Worm (Caenorhabditis elegans) whole organism, L4 larva: Measurements from ENCODE around the gene W06H8.2.

Source experiments
- F10B5.3 ChIP-seq: sonication (generic microtip); optimal IDR thresholded peaks from 2 replicates; lab custom pipeline; 2016; ENCODE audit warnings: mild to moderate bottlenecking, missing genetic modification characterization, missing compliant biosample characterization
- F26F4.8 ChIP-seq: fragments of 200-800 bp; sonication (Bioruptor generic); conservative IDR thresholded peaks from 2 replicates; pipeline ENCODE4 v1.3.6; 2022; ENCODE audit warnings: missing genetic modification characterization, missing compliant biosample characterization
- F44E2.7 ChIP-seq: fragments of 200-800 bp; sonication (Bioruptor generic); IDR thresholded peaks from 2 replicates; pipeline ENCODE4 v2.1.2; 2022; ENCODE audit warnings: missing genetic modification characterization, missing compliant biosample characterization
- F49E8.2 ChIP-seq: sonication (generic microtip); optimal IDR thresholded peaks from 2 replicates; lab custom pipeline; 2016; ENCODE audit warnings: missing compliant biosample characterization, mild to moderate bottlenecking, missing genetic modification characterization, borderline replicate concordance
- T26A8.4 ChIP-seq: fragments of 200-800 bp; sonication (Bioruptor generic); IDR thresholded peaks from 2 replicates; pipeline ENCODE4 v1.3.6; 2022; ENCODE audit warnings: missing genetic modification characterization, missing compliant biosample characterization
- Y48G9A.11 ChIP-seq: fragments of 200-800 bp; sonication (Bioruptor generic); IDR thresholded peaks from 2 replicates; pipeline ENCODE4 v1.3.6; 2022; ENCODE audit warnings: missing genetic modification reagents, missing genetic modification characterization, missing compliant biosample characterization
- Y5F2A.4 ChIP-seq: fragments of 200-800 bp; sonication (Bioruptor generic); optimal IDR thresholded peaks from 2 replicates; lab custom pipeline; 2018; ENCODE audit warnings: mild to moderate bottlenecking, missing genetic modification characterization, missing compliant biosample characterization
- Y75B8A.6 ChIP-seq: fragments of 200-800 bp; sonication (Bioruptor generic); IDR thresholded peaks from 2 replicates; pipeline ENCODE4 v1.3.6; 2022; ENCODE audit warnings: missing genetic modification reagents, missing genetic modification characterization, missing compliant biosample characterization
- ZK546.5 ChIP-seq, 2 experiments: sonication (generic microtip); optimal IDR thresholded peaks; 2 replicates each; lab custom pipeline; 2017; ENCODE audit warnings: missing biosample characterization in 2 of 2, missing genetic modification characterization in 2 of 2
- aha-1 ChIP-seq: fragments of 150-350 bp; peaks from one replicate; lab custom pipeline; 2014; ENCODE audit warnings: missing biosample characterization, missing genetic modification characterization
- arid-1 ChIP-seq: fragments of 200-800 bp; sonication (Bioruptor generic); conservative IDR thresholded peaks from 2 replicates; pipeline ENCODE4 v1.3.6; 2022; ENCODE audit warnings: missing genetic modification reagents, missing genetic modification characterization, missing compliant biosample characterization
- ceh-28 ChIP-seq: fragments of 150-350 bp; optimal IDR thresholded peaks from 2 replicates; lab custom pipeline; 2014; ENCODE audit warnings: missing biosample characterization, missing genetic modification reagents, missing genetic modification characterization
- ceh-32 ChIP-seq: sonication (generic microtip); optimal IDR thresholded peaks from 2 replicates; lab custom pipeline; 2016; ENCODE audit warnings: mild to moderate bottlenecking, missing genetic modification characterization, missing compliant biosample characterization; ENCODE audit not compliant: poor library complexity
- ceh-82 ChIP-seq: sonication (generic microtip); optimal IDR thresholded peaks from 2 replicates; lab custom pipeline; 2017; ENCODE audit warnings: missing biosample characterization, missing genetic modification characterization
- cey-2 ChIP-seq: sonication (generic microtip); optimal IDR thresholded peaks from 3 replicates; lab custom pipeline; 2017; ENCODE audit warnings: missing genetic modification characterization, mild to moderate bottlenecking, missing compliant biosample characterization, antibody characterized with exemption, borderline replicate concordance; ENCODE audit not compliant: insufficient read depth
- daf-16 ChIP-seq, 3 experiments: sonication (generic microtip); optimal IDR thresholded peaks; 2 replicates each; lab custom pipeline; 2016 to 2017; ENCODE audit warnings: missing genetic modification characterization in 3 of 3, missing genetic modification reagents in 3 of 3, mild to moderate bottlenecking in 2 of 3, missing compliant biosample characterization in 2 of 3, missing biosample characterization in 1 of 3, moderate library complexity in 1 of 3
- daf-8 ChIP-seq: fragments of 200-800 bp; sonication (Bioruptor generic); IDR thresholded peaks from 2 replicates; pipeline ENCODE4 v1.3.6; 2022; ENCODE audit warnings: missing genetic modification characterization, missing compliant biosample characterization
- dmd-8 ChIP-seq: fragments of 200-800 bp; sonication (Bioruptor generic); IDR thresholded peaks from 2 replicates; pipeline ENCODE4 v1.3.6; 2022; ENCODE audit warnings: missing genetic modification characterization, missing compliant biosample characterization
- dve-1 ChIP-seq: sonication (generic microtip); optimal IDR thresholded peaks from 2 replicates; lab custom pipeline; 2017; ENCODE audit warnings: antibody characterized with exemption, mild to moderate bottlenecking, missing genetic modification characterization, missing compliant biosample characterization; ENCODE audit not compliant: insufficient read depth
- egl-27 ChIP-seq: sonication (generic microtip); optimal IDR thresholded peaks from 3 replicates; lab custom pipeline; 2017; ENCODE audit warnings: missing biosample characterization, missing genetic modification reagents, missing genetic modification characterization
- fos-1 ChIP-seq: fragments of 150-350 bp; optimal IDR thresholded peaks from 2 replicates; lab custom pipeline; 2014; ENCODE audit warnings: missing biosample characterization, missing genetic modification characterization
- gei-8 ChIP-seq: fragments of 200-800 bp; sonication (Bioruptor generic); optimal IDR thresholded peaks from 2 replicates; lab custom pipeline; 2018; ENCODE audit warnings: mild to moderate bottlenecking, missing genetic modification characterization, missing compliant biosample characterization
- jun-1 ChIP-seq: fragments of 150-350 bp; optimal IDR thresholded peaks from 2 replicates; lab custom pipeline; 2014; ENCODE audit warnings: missing biosample characterization, missing genetic modification reagents, missing genetic modification characterization
- lin-13 ChIP-seq: fragments of 150-350 bp; optimal IDR thresholded peaks from 2 replicates; lab custom pipeline; 2014; ENCODE audit warnings: missing biosample characterization, missing genetic modification reagents, missing genetic modification characterization
- lin-39 ChIP-seq: fragments of 150-350 bp; optimal IDR thresholded peaks from 2 replicates; lab custom pipeline; 2014; ENCODE audit warnings: missing biosample characterization, missing genetic modification reagents, missing genetic modification characterization
- lir-3 ChIP-seq: sonication (generic microtip); optimal IDR thresholded peaks from 2 replicates; lab custom pipeline; 2016; ENCODE audit warnings: mild to moderate bottlenecking, missing genetic modification characterization, missing compliant biosample characterization
- lsy-2 ChIP-seq, 2 experiments: fragments of 150-350 bp in 1 of 2; sonication (generic microtip) in 1 of 2; optimal IDR thresholded peaks; 2 replicates each; lab custom pipeline; 2014 to 2017; ENCODE audit warnings: missing biosample characterization in 2 of 2, missing genetic modification characterization in 2 of 2
- madf-5 ChIP-seq, 2 experiments: fragments of 200-800 bp; sonication (Bioruptor generic); IDR thresholded peaks; 2 replicates each; pipeline ENCODE4 v1.3.6; 2022; ENCODE audit warnings: missing compliant biosample characterization in 2 of 2, missing genetic modification characterization in 2 of 2
- madf-9 ChIP-seq: fragments of 200-800 bp; sonication (Bioruptor generic); conservative IDR thresholded peaks from 2 replicates; pipeline ENCODE4 v1.3.6; 2022; ENCODE audit warnings: missing genetic modification reagents, missing genetic modification characterization, missing compliant biosample characterization
- mep-1 ChIP-seq: fragments of 150-350 bp; sonication (generic microtip); optimal IDR thresholded peaks from 3 replicates; lab custom pipeline; 2014; ENCODE audit warnings: missing biosample characterization, missing genetic modification characterization
- mes-2 ChIP-seq: sonication (generic microtip); optimal IDR thresholded peaks from 2 replicates; lab custom pipeline; 2016; ENCODE audit warnings: missing genotype, mild to moderate bottlenecking, missing genetic modification characterization, missing compliant biosample characterization; ENCODE audit not compliant: poor library complexity, severe bottlenecking
- mxl-2 ChIP-seq: fragments of 200-800 bp; sonication (Bioruptor generic); conservative IDR thresholded peaks from 2 replicates; pipeline ENCODE4 v1.3.6; 2022; ENCODE audit warnings: missing genetic modification reagents, missing genetic modification characterization, missing compliant biosample characterization
- mxl-3 ChIP-seq: fragments of 200-800 bp; sonication (Bioruptor generic); optimal IDR thresholded peaks from 2 replicates; lab custom pipeline; 2018; ENCODE audit warnings: mild to moderate bottlenecking, missing genetic modification characterization, missing compliant biosample characterization
- nhr-102 ChIP-seq: sonication (generic microtip); optimal IDR thresholded peaks from 2 replicates; lab custom pipeline; 2016; ENCODE audit warnings: mild to moderate bottlenecking, missing genetic modification characterization, moderate library complexity, missing compliant biosample characterization
- nhr-28 ChIP-seq: fragments of 150-350 bp; optimal IDR thresholded peaks from 2 replicates; lab custom pipeline; 2014; ENCODE audit warnings: missing biosample characterization, missing genetic modification characterization
- nhr-41 ChIP-seq: fragments of 200-800 bp; sonication (Bioruptor generic); IDR thresholded peaks from 2 replicates; pipeline ENCODE4 v1.3.6; 2022; ENCODE audit warnings: missing genetic modification reagents, missing genetic modification characterization, missing compliant biosample characterization
- nhr-42 ChIP-seq: fragments of 200-800 bp; sonication (Bioruptor generic); IDR thresholded peaks from 2 replicates; pipeline ENCODE4 v1.3.6; 2022; ENCODE audit warnings: missing genetic modification characterization, missing compliant biosample characterization
- nhr-76 ChIP-seq: fragments of 150-350 bp; optimal IDR thresholded peaks from 2 replicates; lab custom pipeline; 2014; ENCODE audit warnings: missing biosample characterization, missing genetic modification characterization
- saeg-2 ChIP-seq: fragments of 200-800 bp; sonication (Bioruptor generic); IDR thresholded peaks from 2 replicates; pipeline ENCODE4 v1.3.6; 2022; ENCODE audit warnings: missing genetic modification reagents, missing genetic modification characterization, missing compliant biosample characterization
- snpc-4 ChIP-seq: fragments of 150-350 bp; optimal IDR thresholded peaks from 2 replicates; lab custom pipeline; 2014; ENCODE audit warnings: missing biosample characterization, missing genetic modification characterization
- spr-3 ChIP-seq: fragments of 200-800 bp; sonication (Bioruptor generic); optimal IDR thresholded peaks from 2 replicates; lab custom pipeline; 2018; ENCODE audit warnings: mild to moderate bottlenecking, missing genetic modification characterization, missing compliant biosample characterization
- unc-130 ChIP-seq: sonication (generic microtip); optimal IDR thresholded peaks from 2 replicates; lab custom pipeline; 2016; ENCODE audit warnings: missing genetic modification reagents, missing genetic modification characterization, missing compliant biosample characterization
- unc-39 ChIP-seq: sonication (generic microtip); optimal IDR thresholded peaks from 2 replicates; lab custom pipeline; 2017; ENCODE audit warnings: missing biosample characterization, missing genetic modification characterization
- unc-62 ChIP-seq, 3 experiments: fragments of 150-350 bp in 1 of 3; sonication (generic microtip); optimal IDR thresholded peaks in 2 of 3; peaks in 1 of 3; 1 replicate in 1 of 3; 2 replicates in 2 of 3; lab custom pipeline; 2014 to 2017; ENCODE audit warnings: missing biosample characterization in 3 of 3, missing genetic modification characterization in 3 of 3, missing genetic modification reagents in 3 of 3, missing genotype in 1 of 3
- vab-7 ChIP-seq: fragments of 200-800 bp; sonication (Bioruptor generic); IDR thresholded peaks from 2 replicates; pipeline ENCODE4 v1.3.6; 2022; ENCODE audit warnings: missing genetic modification reagents, missing genetic modification characterization, missing compliant biosample characterization
- zag-1 ChIP-seq: fragments of 150-350 bp; optimal IDR thresholded peaks from 2 replicates; lab custom pipeline; 2014; ENCODE audit warnings: missing biosample characterization, missing genetic modification characterization
- zfp-2 ChIP-seq: sonication (generic microtip); optimal IDR thresholded peaks from 2 replicates; lab custom pipeline; 2016; ENCODE audit warnings: mild to moderate bottlenecking, missing genetic modification characterization, missing compliant biosample characterization
- zfp-3 ChIP-seq: fragments of 200-800 bp; sonication (Bioruptor generic); conservative IDR thresholded peaks from 2 replicates; pipeline ENCODE4 v1.3.6; 2022; ENCODE audit warnings: missing genetic modification reagents, missing genetic modification characterization, missing compliant biosample characterization
- zip-11 ChIP-seq: fragments of 200-800 bp; sonication (Bioruptor generic); IDR thresholded peaks from 2 replicates; pipeline ENCODE4 v1.3.6; 2022; ENCODE audit warnings: missing genetic modification characterization, missing compliant biosample characterization
- ztf-11 ChIP-seq: fragments of 150-350 bp; optimal IDR thresholded peaks from 2 replicates; lab custom pipeline; 2014; ENCODE audit warnings: missing biosample characterization, missing genetic modification characterization

W06H8.2 gene

DNA sequence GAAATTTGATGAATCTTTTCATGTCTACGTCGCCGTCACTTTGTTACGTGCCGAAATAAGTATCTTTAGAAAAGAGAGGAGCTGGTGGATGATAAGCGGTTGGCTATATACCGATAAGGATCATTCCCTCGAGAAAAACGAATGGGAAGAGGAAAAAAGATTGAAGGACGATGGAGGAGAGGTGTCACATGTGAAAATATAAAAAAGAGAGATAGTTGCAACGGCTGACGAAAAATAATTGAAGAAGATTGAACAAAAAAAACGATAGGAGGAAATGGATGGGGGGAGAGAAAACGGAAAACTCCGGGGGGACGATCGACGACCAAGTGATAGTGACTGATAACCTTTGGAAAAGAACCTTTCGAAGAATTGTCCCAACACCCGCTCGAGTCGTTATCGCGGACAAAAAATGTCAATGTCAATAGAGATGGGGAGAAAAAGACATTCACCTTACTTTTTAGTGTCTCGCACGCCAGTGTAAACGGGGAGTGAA lies 22.9 kb downstream of the W06H8.2 start:
- TF ChIP-seq jun-1 (tag; lab: Kevin White, UChicago) = peak; percentile 56
- no peak for TF ChIP-seq lin-13 (GFP tag; lab: Kevin White, UChicago)
- no peak for TF ChIP-seq ceh-28 (tag; lab: Kevin White, UChicago)
- TF ChIP-seq F49E8.2 (tag; lab: Kevin White, UChicago) = no peak
- no peak for TF ChIP-seq cey-2 (tag; lab: Kevin White, UChicago)
- TF ChIP-seq nhr-28 (tag; lab: Kevin White, UChicago) = peak; percentile 90
- no peak for TF ChIP-seq zip-11 (GFP tag; lab: Robert Waterston, UW)
- no peak for TF ChIP-seq spr-3 (GFP tag; lab: Kevin White, UChicago)
- TF ChIP-seq madf-9 (GFP tag; lab: Robert Waterston, UW) = 0 out of 2 replicates have a peak, but pooled peaks have one; percentile 2
- TF ChIP-seq lin-39 (tag; lab: Kevin White, UChicago) = no peak
- TF ChIP-seq ZK546.5 (tag; optimal IDR thresholded peaks at IDR 0.05; lab: Kevin White, UChicago) = no peak
- TF ChIP-seq arid-1 = no peak
- no peak for TF ChIP-seq nhr-41 (GFP tag; lab: Robert Waterston, UW)
- TF ChIP-seq unc-39 (tag; lab: Kevin White, UChicago) = no peak
- peak; percentile 87 for TF ChIP-seq nhr-102
- peak; percentile 67 to 80 for TF ChIP-seq lsy-2 (tag; optimal IDR thresholded peaks at IDR 0.05; lab: Kevin White, UChicago)
- no peak for TF ChIP-seq ztf-11 (tag; lab: Kevin White, UChicago)
- TF ChIP-seq madf-5 (GFP tag; IDR thresholded peaks at IDR 0.05; lab: Robert Waterston, UW) = no peak
- TF ChIP-seq zag-1 (tag; lab: Kevin White, UChicago) = no peak
- TF ChIP-seq T26A8.4 (GFP tag; lab: Robert Waterston, UW) = no peak; the same call in 1 of the 2 replicates
- no peak for TF ChIP-seq ceh-82 (tag; lab: Kevin White, UChicago)
- TF ChIP-seq Y75B8A.6 (GFP tag; lab: Robert Waterston, UW) = peak; percentile 4; the same call in 1 of the 2 replicates
- no peak for TF ChIP-seq zfp-2 (tag; lab: Kevin White, UChicago)
- TF ChIP-seq zfp-3 (GFP tag; lab: Robert Waterston, UW) = peak; percentile 38; the same call in 1 of the 2 replicates
- no peak for TF ChIP-seq egl-27 (tag; lab: Kevin White, UChicago)
- no peak for TF ChIP-seq unc-130 (GFP tag; lab: Kevin White, UChicago)
- TF ChIP-seq F44E2.7 = no peak
- TF ChIP-seq mxl-3 = peak; percentile 65
- peak in 1 of 2 experiments; percentile 3 for TF ChIP-seq unc-62 (GFP tag; optimal IDR thresholded peaks at IDR 0.05 in 1 of 2; lab: Kevin White, UChicago)
- no peak for TF ChIP-seq unc-62 (tag; optimal IDR thresholded peaks at IDR 0.05; lab: Kevin White, UChicago)
- TF ChIP-seq lir-3 (tag; lab: Kevin White, UChicago) = no peak
- peak; percentile 96 for TF ChIP-seq dve-1 (tag; lab: Kevin White, UChicago)
- peak; percentile 78 for TF ChIP-seq gei-8
- TF ChIP-seq mxl-2 (GFP tag; lab: Robert Waterston, UW) = no peak
- TF ChIP-seq aha-1 (tag; lab: Kevin White, UChicago) = peak; percentile 99
- TF ChIP-seq ceh-32 = no peak
- no peak for TF ChIP-seq vab-7 (GFP tag; lab: Robert Waterston, UW)
- peak; percentile 68 to 73 for TF ChIP-seq daf-16 (GFP tag; optimal IDR thresholded peaks at IDR 0.05; lab: Kevin White, UChicago)
- peak; percentile 59 for TF ChIP-seq daf-16 (tag; optimal IDR thresholded peaks at IDR 0.05; lab: Kevin White, UChicago)
- no peak for TF ChIP-seq fos-1
- TF ChIP-seq Y5F2A.4 (GFP tag; lab: Kevin White, UChicago) = no peak
- TF ChIP-seq dmd-8 (GFP tag; lab: Robert Waterston, UW) = no peak
- no peak for TF ChIP-seq F26F4.8
- no peak for TF ChIP-seq snpc-4 (tag; lab: Kevin White, UChicago)
- no peak for TF ChIP-seq F10B5.3
- TF ChIP-seq Y48G9A.11 (GFP tag; lab: Robert Waterston, UW) = peak; percentile 56; the same call in 1 of the 2 replicates
- no peak for TF ChIP-seq daf-8 (GFP tag; lab: Robert Waterston, UW)
- TF ChIP-seq mes-2 (tag; lab: Kevin White, UChicago) = peak; percentile 28
- TF ChIP-seq saeg-2 (GFP tag; lab: Robert Waterston, UW) = peak; percentile 18; the same call in 1 of the 2 replicates
- 0 out of 2 replicates have a peak, but pooled peaks have one; percentile 27 for TF ChIP-seq nhr-42 (GFP tag; lab: Robert Waterston, UW)
- peak; percentile 15 for TF ChIP-seq nhr-76
- peak; percentile 82 for TF ChIP-seq mep-1 (tag; lab: Kevin White, UChicago)
